Worm (Caenorhabditis elegans) whole organism, L1 larva: ENCODE results near the gene K02E11.7.

Experiments used
- ceh-82 ChIP-seq, 3 experiments: fragments of 150-350 bp in 1 of 3; sonication (generic microtip) in 2 of 3; optimal IDR thresholded peaks; 2 replicates each; lab custom pipeline; 2014 to 2017; ENCODE audit warnings: missing biosample characterization in 3 of 3, missing genetic modification characterization in 3 of 3
- elt-3 ChIP-seq, 6 experiments: fragments of 150-350 bp in 1 of 6; sonication (generic microtip); optimal IDR thresholded peaks; 2 replicates each; lab custom pipeline; 2017 to 2018; ENCODE audit warnings: missing biosample characterization in 6 of 6, missing genetic modification characterization in 6 of 6, inconsistent platforms in 1 of 6
- nhr-20 ChIP-seq: sonication (generic microtip); optimal IDR thresholded peaks from 2 replicates; lab custom pipeline; 2016; ENCODE audit warnings: mild to moderate bottlenecking, missing genetic modification characterization, missing compliant biosample characterization
- nhr-76 ChIP-seq: sonication (generic microtip); optimal IDR thresholded peaks from 2 replicates; lab custom pipeline; 2017; ENCODE audit warnings: missing biosample characterization, missing genetic modification characterization
- skn-1 ChIP-seq: fragments of 150-350 bp; optimal IDR thresholded peaks from 2 replicates; lab custom pipeline; 2014; ENCODE audit warnings: missing biosample characterization, missing genetic modification characterization
- sptf-1 ChIP-seq: fragments of 150-350 bp; optimal IDR thresholded peaks from 2 replicates; lab custom pipeline; 2014; ENCODE audit warnings: missing biosample characterization, missing genetic modification characterization
- unc-62 ChIP-seq: fragments of 150-350 bp; optimal IDR thresholded peaks from 2 replicates; lab custom pipeline; 2014; ENCODE audit warnings: missing biosample characterization, missing genetic modification reagents, missing genetic modification characterization

DNA sequence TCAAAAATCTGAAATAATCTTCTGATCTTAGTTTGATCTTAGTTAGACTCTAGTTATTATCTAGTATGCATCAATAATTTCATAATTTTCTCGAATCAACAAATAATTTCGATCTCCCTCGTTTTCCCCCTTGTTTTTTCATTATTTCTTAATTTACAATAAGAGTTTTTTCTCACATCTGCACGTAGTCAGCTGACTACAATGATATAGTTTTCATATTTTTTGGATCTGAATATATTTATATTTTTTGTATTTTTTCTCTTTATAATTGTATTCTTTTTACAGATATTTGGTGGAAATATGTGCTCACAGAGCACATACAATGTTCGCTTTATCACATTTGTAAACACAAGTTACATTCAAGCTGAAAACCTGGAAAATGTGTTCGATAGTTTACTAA, 10.2 kb downstream of the K02E11.7 start, which contains the start of gene sre-7:
- TF ChIP-seq nhr-76 (no peak), skn-1 (tag; lab: Kevin White, UChicago) (no peak), nhr-20 (tag; lab: Kevin White, UChicago) (no peak), ceh-82 (tag; optimal IDR thresholded peaks at IDR 0.05; lab: Kevin White, UChicago) (no peak), elt-3 (tag; optimal IDR thresholded peaks at IDR 0.05; lab: Kevin White, UChicago) (no peak), sptf-1 (tag; lab: Kevin White, UChicago) (no peak), unc-62 (GFP tag; lab: Kevin White, UChicago) (no peak)
